Worm (Caenorhabditis elegans) whole organism, L1 larva: ENCODE results near the gene F14D2.11.
A peak's percentile ranks its signal among the peaks of the same experiment; 100 is the strongest.

Experiments used
- C04F5.9 ChIP-seq: sonication (generic microtip); optimal IDR thresholded peaks from 2 replicates; lab custom pipeline; 2016; ENCODE audit warnings: missing genetic modification characterization, missing compliant biosample characterization
- aly-2 ChIP-seq: fragments of 150-350 bp; optimal IDR thresholded peaks from 2 replicates; lab custom pipeline; 2014; ENCODE audit warnings: missing biosample characterization, missing genetic modification characterization
- ceh-63 ChIP-seq: fragments of 200-800 bp; sonication (Bioruptor generic); optimal IDR thresholded peaks from 2 replicates; lab custom pipeline; 2018; ENCODE audit warnings: mild to moderate bottlenecking, missing genetic modification characterization, missing compliant biosample characterization
- ceh-88 ChIP-seq: fragments of 200-800 bp; sonication (Bioruptor generic); IDR thresholded peaks from 2 replicates; pipeline ENCODE4 v1.3.6; 2022; ENCODE audit warnings: missing genetic modification characterization, missing compliant biosample characterization
- ceh-90 ChIP-seq: sonication (generic microtip); optimal IDR thresholded peaks from 2 replicates; lab custom pipeline; 2016; ENCODE audit warnings: missing genetic modification characterization, missing compliant biosample characterization
- dpl-1 ChIP-seq, 3 experiments: fragments of 150-350 bp in 2 of 3; sonication (generic microtip) in 1 of 3; optimal IDR thresholded peaks; 2 replicates each; lab custom pipeline; 2014 to 2017; ENCODE audit warnings: missing biosample characterization in 3 of 3, missing genetic modification characterization in 3 of 3, missing genetic modification reagents in 3 of 3
- efl-1 ChIP-seq, 4 experiments: fragments of 150-350 bp; optimal IDR thresholded peaks in 3 of 4; peaks in 1 of 4; 1 replicate in 1 of 4; 2 replicates in 3 of 4; lab custom pipeline; 2014; ENCODE audit warnings: missing biosample characterization in 2 of 4, missing genetic modification characterization in 2 of 4, missing genetic modification reagents in 2 of 4
- elt-2 ChIP-seq: sonication (generic microtip); optimal IDR thresholded peaks from 2 replicates; lab custom pipeline; 2016; ENCODE audit warnings: missing genetic modification characterization, mild to moderate bottlenecking, inconsistent platforms, missing compliant biosample characterization, missing genetic modification reagents
- elt-3 ChIP-seq, 6 experiments: fragments of 150-350 bp in 1 of 6; sonication (generic microtip); optimal IDR thresholded peaks; 2 replicates each; lab custom pipeline; 2017 to 2018; ENCODE audit warnings: missing biosample characterization in 6 of 6, missing genetic modification characterization in 6 of 6, inconsistent platforms in 1 of 6
- fkh-10 ChIP-seq: sonication (generic microtip); optimal IDR thresholded peaks from 2 replicates; lab custom pipeline; 2017; ENCODE audit warnings: missing biosample characterization, missing genetic modification reagents, missing genetic modification characterization
- hlh-17 ChIP-seq: fragments of 200-800 bp; sonication (Bioruptor generic); optimal IDR thresholded peaks from 2 replicates; lab custom pipeline; 2018; ENCODE audit warnings: missing genetic modification characterization, mild to moderate bottlenecking, missing compliant biosample characterization, moderate library complexity, borderline replicate concordance
- hpl-2 ChIP-seq: fragments of 150-350 bp; optimal IDR thresholded peaks from 2 replicates; lab custom pipeline; 2014; ENCODE audit warnings: missing biosample characterization, missing genetic modification reagents, missing genetic modification characterization
- irx-1 ChIP-seq: sonication (generic microtip); optimal IDR thresholded peaks from 2 replicates; lab custom pipeline; 2016; ENCODE audit warnings: missing genetic modification characterization, missing compliant biosample characterization
- isw-1 ChIP-seq: fragments of 200-800 bp; sonication (Bioruptor generic); IDR thresholded peaks from 2 replicates; pipeline ENCODE4 v1.3.6; 2022; ENCODE audit warnings: missing genetic modification characterization, missing compliant biosample characterization
- lin-14 ChIP-seq: fragments of 200-800 bp; sonication (Bioruptor generic); optimal IDR thresholded peaks from 2 replicates; lab custom pipeline; 2018; ENCODE audit warnings: mild to moderate bottlenecking, missing genetic modification characterization, moderate library complexity, missing compliant biosample characterization
- lin-15B ChIP-seq: fragments of 150-350 bp; sonication (generic microtip); optimal IDR thresholded peaks from 3 replicates; lab custom pipeline; 2014; ENCODE audit warnings: missing biosample characterization, missing genetic modification characterization
- lin-39 ChIP-seq: fragments of 150-350 bp; optimal IDR thresholded peaks from 2 replicates; lab custom pipeline; 2014; ENCODE audit warnings: missing biosample characterization, missing genetic modification reagents, missing genetic modification characterization
- lir-3 ChIP-seq: sonication (generic microtip); optimal IDR thresholded peaks from 2 replicates; lab custom pipeline; 2016; ENCODE audit warnings: mild to moderate bottlenecking, missing genetic modification characterization, moderate library complexity, missing compliant biosample characterization; ENCODE audit not compliant: poor library complexity
- lsy-2 ChIP-seq, 2 experiments: fragments of 150-350 bp; optimal IDR thresholded peaks; 2 replicates each; lab custom pipeline; 2014; ENCODE audit warnings: missing biosample characterization in 2 of 2, missing genetic modification characterization in 2 of 2
- mab-9 ChIP-seq: fragments of 200-800 bp; sonication (Bioruptor generic); IDR thresholded peaks from 2 replicates; pipeline ENCODE4 v1.3.6; 2022; ENCODE audit warnings: missing genetic modification reagents, missing genetic modification characterization, missing compliant biosample characterization
- mdl-1 ChIP-seq, 2 experiments: fragments of 150-350 bp; optimal IDR thresholded peaks; 2 replicates each; lab custom pipeline; 2014 to 2017; ENCODE audit warnings: missing biosample characterization in 2 of 2, missing genetic modification characterization in 2 of 2, inconsistent platforms in 1 of 2
- nhr-11 ChIP-seq: fragments of 150-350 bp; optimal IDR thresholded peaks from 2 replicates; lab custom pipeline; 2014; ENCODE audit warnings: missing biosample characterization, missing genetic modification characterization
- nhr-12 ChIP-seq: sonication (generic microtip); optimal IDR thresholded peaks from 2 replicates; lab custom pipeline; 2017; ENCODE audit warnings: missing biosample characterization, missing genetic modification characterization
- nhr-19 ChIP-seq: fragments of 200-800 bp; sonication (Bioruptor generic); conservative IDR thresholded peaks from 2 replicates; pipeline ENCODE4 v1.3.6; 2022; ENCODE audit warnings: missing genetic modification characterization, missing compliant biosample characterization
- nhr-20 ChIP-seq: sonication (generic microtip); optimal IDR thresholded peaks from 2 replicates; lab custom pipeline; 2016; ENCODE audit warnings: mild to moderate bottlenecking, missing genetic modification characterization, missing compliant biosample characterization
- nhr-237 ChIP-seq: fragments of 150-350 bp; optimal IDR thresholded peaks from 2 replicates; lab custom pipeline; 2014; ENCODE audit warnings: missing biosample characterization, missing genetic modification characterization
- nhr-85 ChIP-seq: sonication (generic microtip); peaks from one replicate; lab custom pipeline; 2016; ENCODE audit warnings: missing genetic modification characterization, inconsistent platforms, missing compliant biosample characterization
- nhr-90 ChIP-seq: sonication (generic microtip); optimal IDR thresholded peaks from 2 replicates; lab custom pipeline; 2016; ENCODE audit warnings: mild to moderate bottlenecking, missing genetic modification characterization, missing compliant biosample characterization; ENCODE audit not compliant: poor library complexity
- pag-3 ChIP-seq: sonication (generic microtip); optimal IDR thresholded peaks from 2 replicates; lab custom pipeline; 2017; ENCODE audit warnings: missing genetic modification characterization, mild to moderate bottlenecking, missing compliant biosample characterization, antibody characterized with exemption, borderline replicate concordance; ENCODE audit not compliant: insufficient read depth
- rnt-1 ChIP-seq: sonication (generic microtip); optimal IDR thresholded peaks from 2 replicates; lab custom pipeline; 2016; ENCODE audit warnings: mild to moderate bottlenecking, missing genetic modification characterization, moderate library complexity, missing compliant biosample characterization
- skn-1 ChIP-seq: fragments of 150-350 bp; optimal IDR thresholded peaks from 2 replicates; lab custom pipeline; 2014; ENCODE audit warnings: missing biosample characterization, missing genetic modification characterization
- sox-4 ChIP-seq: sonication (generic microtip); optimal IDR thresholded peaks from 2 replicates; lab custom pipeline; 2016; ENCODE audit warnings: missing genetic modification characterization, missing compliant biosample characterization
- sup-37 ChIP-seq: fragments of 200-800 bp; sonication (Bioruptor generic); optimal IDR thresholded peaks from 2 replicates; lab custom pipeline; 2018; ENCODE audit warnings: mild to moderate bottlenecking, missing genetic modification characterization, missing compliant biosample characterization
- unc-30 ChIP-seq: sonication (generic microtip); optimal IDR thresholded peaks from 2 replicates; lab custom pipeline; 2017; ENCODE audit warnings: missing biosample characterization, missing genetic modification characterization
- unc-62 ChIP-seq: fragments of 150-350 bp; optimal IDR thresholded peaks from 2 replicates; lab custom pipeline; 2014; ENCODE audit warnings: missing biosample characterization, missing genetic modification reagents, missing genetic modification characterization
- vab-15 ChIP-seq: sonication (generic microtip); optimal IDR thresholded peaks from 2 replicates; lab custom pipeline; 2017; ENCODE audit warnings: missing genotype, mild to moderate bottlenecking, missing genetic modification characterization, missing compliant biosample characterization
- xbp-1 ChIP-seq: sonication (generic microtip); optimal IDR thresholded peaks from 2 replicates; lab custom pipeline; 2016; ENCODE audit warnings: missing genetic modification characterization, missing compliant biosample characterization
- zag-1 ChIP-seq: fragments of 150-350 bp; optimal IDR thresholded peaks from 2 replicates; lab custom pipeline; 2014; ENCODE audit warnings: missing biosample characterization, missing genetic modification characterization
- zip-4 ChIP-seq: fragments of 200-800 bp; sonication (Bioruptor generic); optimal IDR thresholded peaks from 2 replicates; lab custom pipeline; 2018; ENCODE audit warnings: mild to moderate bottlenecking, missing genetic modification characterization, moderate library complexity, missing compliant biosample characterization
- ztf-11 ChIP-seq, 2 experiments: sonication (generic microtip); optimal IDR thresholded peaks; 2 replicates each; lab custom pipeline; 2016 to 2017; ENCODE audit warnings: missing genetic modification characterization in 2 of 2, missing biosample characterization in 1 of 2, missing compliant biosample characterization in 1 of 2

The F14D2.11 gene

DNA sequence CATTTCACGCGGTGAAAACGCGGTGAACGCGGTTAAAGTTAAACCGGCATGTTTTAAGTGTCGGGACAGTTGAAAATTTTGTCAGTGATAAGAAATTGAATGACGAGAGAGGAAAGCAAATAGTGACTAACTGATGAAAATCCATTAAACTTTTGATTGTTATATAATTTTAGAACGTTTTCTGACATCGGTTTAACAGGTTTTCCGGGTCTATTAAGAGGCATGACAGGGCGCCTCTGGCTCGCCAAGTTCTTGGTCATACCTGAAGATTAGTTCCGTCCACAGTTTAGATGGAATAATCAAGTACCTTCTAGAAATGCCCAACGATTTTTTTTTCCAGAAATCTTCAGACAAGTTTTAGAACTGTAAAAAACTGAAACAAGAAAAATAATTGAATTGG is 18.7 kb downstream of the F14D2.11 start, which contains the start of gene Y46D2A.2:
Gene Y46D2A.2, minus strand, starts transcription at position 101 of the 400 bp plus-strand sequence.
- TF ChIP-seq hpl-2 (GFP tag; lab: Kevin White, UChicago) (no peak), unc-30 (tag; lab: Kevin White, UChicago) (no peak), elt-2 (tag; lab: Kevin White, UChicago) (peak; percentile 9)

DNA sequence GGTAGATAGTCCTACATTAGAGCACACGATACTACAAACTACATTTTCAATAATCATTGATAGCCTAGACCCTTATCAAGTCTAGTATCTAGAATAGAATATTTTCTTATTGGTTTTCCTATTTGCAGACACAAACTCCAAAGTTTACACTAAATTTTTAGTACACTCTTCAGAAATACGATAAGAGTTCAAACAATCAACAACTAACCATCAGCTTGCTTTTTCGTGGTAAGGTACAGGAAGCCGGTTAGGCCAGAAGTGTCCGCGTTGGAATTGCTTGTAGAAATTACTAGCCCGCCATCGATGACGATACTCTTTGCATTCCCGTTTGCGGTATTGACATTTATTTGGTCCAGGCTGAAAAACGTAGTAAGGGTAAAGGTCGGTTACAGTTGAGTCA is 19.6 kb downstream of the F14D2.11 start, which contains the start of gene Y46D2A.1:
Gene Y46D2A.1, plus strand, starts transcription at position 301 of the 400 bp plus-strand sequence.
- TF ChIP-seq nhr-85 (tag; lab: Kevin White, UChicago) (no peak), elt-2 (tag; lab: Kevin White, UChicago) (peak; percentile 49)
- TF ChIP-seq, all 84 proteins: peak for 1

DNA sequence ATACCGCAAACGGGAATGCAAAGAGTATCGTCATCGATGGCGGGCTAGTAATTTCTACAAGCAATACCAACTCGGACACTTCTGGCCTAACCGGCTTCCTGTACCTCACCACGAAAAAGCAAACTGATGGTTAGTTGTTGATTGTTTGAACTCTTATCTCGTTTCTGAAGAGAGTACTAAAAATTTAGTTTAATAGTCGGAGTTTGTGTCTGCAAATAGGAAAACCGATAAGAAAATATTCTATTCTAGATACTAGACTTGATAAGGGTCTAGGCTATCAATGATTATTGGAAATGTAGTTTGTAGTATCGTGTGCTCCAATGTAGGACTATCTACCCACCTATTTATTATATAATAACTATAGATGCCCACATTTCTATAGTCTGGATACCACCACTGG is 23.1 kb downstream of the F14D2.11 start:
- TF ChIP-seq elt-2 (tag; lab: Kevin White, UChicago) = peak; percentile 84
- peak; percentile 17 for TF ChIP-seq nhr-20 (tag; lab: Kevin White, UChicago)
- TF ChIP-seq hlh-17 = no peak
- TF ChIP-seq nhr-19 (GFP tag; lab: Robert Waterston, UW) = no peak

DNA sequence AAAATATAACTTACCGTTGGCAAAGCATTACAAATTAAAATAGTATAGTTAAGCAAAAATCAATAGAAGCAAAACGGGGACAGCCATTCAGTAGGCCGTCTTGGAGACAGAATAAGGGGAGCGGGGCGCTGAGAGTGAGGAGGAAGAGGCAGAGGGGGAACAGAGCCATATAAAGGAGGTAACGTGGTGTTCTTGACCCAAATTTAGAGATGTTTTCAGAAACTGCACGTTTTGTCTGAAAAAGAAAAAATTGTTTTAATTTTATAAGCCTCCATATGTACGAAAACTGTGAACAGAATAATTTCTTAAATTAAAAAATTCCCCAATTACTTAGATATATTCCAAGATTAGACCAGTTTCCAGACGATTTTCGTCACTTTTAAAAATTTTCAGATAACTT is 28.4 kb downstream of the F14D2.11 start, which contains the start of gene F39E9.6:
Gene F39E9.6, minus strand, starts transcription at position 101 of the 400 bp plus-strand sequence.
- no peak for TF ChIP-seq zip-4 (GFP tag; lab: Kevin White, UChicago)
- TF ChIP-seq aly-2 (tag; lab: Kevin White, UChicago) = no peak
- TF ChIP-seq lsy-2 (tag; optimal IDR thresholded peaks at IDR 0.05; lab: Kevin White, UChicago) = no peak
- no peak for TF ChIP-seq xbp-1 (tag; lab: Kevin White, UChicago)
- no peak for TF ChIP-seq sox-4 (tag; lab: Kevin White, UChicago)
- TF ChIP-seq mdl-1 (tag; optimal IDR thresholded peaks at IDR 0.05; lab: Kevin White, UChicago) = no peak
- TF ChIP-seq unc-30 (tag; lab: Kevin White, UChicago) = no peak
- no peak for TF ChIP-seq lin-14 (GFP tag; lab: Kevin White, UChicago)
- TF ChIP-seq ceh-63 (GFP tag; lab: Kevin White, UChicago) = no peak
- no peak for TF ChIP-seq zag-1 (tag; lab: Kevin White, UChicago)
- no peak for TF ChIP-seq hpl-2 (GFP tag; lab: Kevin White, UChicago)
- TF ChIP-seq isw-1 (GFP tag; lab: Robert Waterston, UW) = no peak
- TF ChIP-seq ceh-90 = no peak
- TF ChIP-seq nhr-12 (tag; lab: Kevin White, UChicago) = no peak
- no peak for TF ChIP-seq pag-3 (tag; lab: Kevin White, UChicago)
- no peak for TF ChIP-seq efl-1 (optimal IDR thresholded peaks at IDR 0.05; lab: Kevin White, UChicago)
- no peak for TF ChIP-seq efl-1 (GFP tag; optimal IDR thresholded peaks at IDR 0.05 in 1 of 2; lab: Kevin White, UChicago)
- TF ChIP-seq C04F5.9 = no peak
- TF ChIP-seq nhr-237 (tag; lab: Kevin White, UChicago) = no peak
- TF ChIP-seq elt-3 (tag; optimal IDR thresholded peaks at IDR 0.05; lab: Kevin White, UChicago) = no peak

DNA sequence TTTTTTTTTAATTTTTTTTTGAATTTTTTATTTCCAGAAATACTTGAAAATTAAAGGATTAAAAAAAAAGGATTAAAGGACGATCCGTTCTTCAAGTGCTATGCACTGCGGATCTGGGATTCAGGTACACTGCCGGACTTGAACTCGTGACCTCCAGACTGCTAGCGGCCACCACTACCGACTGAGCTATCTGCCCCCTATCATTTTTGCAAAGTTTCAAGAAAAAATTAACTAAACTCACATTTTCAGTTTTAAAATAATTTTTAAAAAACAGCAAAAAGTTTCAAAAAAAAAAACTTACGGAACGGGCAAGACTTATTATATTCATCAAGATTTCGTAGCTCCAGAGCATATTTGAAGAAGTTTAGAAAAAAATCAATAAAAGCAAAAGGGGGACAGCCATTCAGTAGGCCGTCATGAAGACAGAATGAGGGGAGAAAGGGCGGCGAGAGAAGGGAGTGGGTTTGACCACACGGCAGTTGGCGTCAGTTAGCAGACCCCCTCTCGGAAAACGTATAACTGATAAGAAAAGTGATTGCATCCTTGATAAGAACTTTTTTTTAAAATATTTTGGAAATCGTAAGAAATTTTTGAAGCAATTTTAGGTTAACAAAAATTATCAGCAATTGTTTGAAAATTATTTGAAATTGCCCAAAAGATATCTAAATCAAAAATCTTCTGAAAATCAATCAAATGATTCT is 30.8 kb downstream of the F14D2.11 start:
- TF ChIP-seq elt-2 (tag; lab: Kevin White, UChicago) (peak; percentile 50), rnt-1 (tag; lab: Kevin White, UChicago) (peak; percentile 16), mab-9 (GFP tag; lab: Robert Waterston, UW) (no peak)

DNA sequence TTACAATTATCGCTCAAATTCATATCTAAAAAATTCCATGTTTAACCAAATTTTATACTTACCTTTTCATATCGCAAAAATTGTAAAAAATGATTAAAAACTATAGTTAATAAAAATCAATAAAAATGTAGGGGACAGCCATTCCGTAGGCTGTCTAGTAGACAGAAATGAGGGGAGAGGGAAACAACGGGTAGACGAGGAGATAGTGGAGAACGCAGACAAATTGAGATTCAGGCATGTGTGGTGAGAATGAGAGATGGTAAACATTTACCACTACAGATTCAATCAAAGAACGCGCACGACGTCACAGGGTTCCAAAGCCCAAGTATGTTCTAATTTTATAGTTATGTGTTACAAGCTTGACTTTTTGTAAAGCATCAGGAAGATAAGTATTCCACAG is 38.3 kb downstream of the F14D2.11 start:
- TF ChIP-seq dpl-1 (GFP tag; optimal IDR thresholded peaks at IDR 0.05; lab: Kevin White, UChicago) (no peak), vab-15 (no peak), lir-3 (tag; lab: Kevin White, UChicago) (no peak), nhr-19 (GFP tag; lab: Robert Waterston, UW) (peak; percentile 56), lin-39 (tag; lab: Kevin White, UChicago) (no peak), skn-1 (tag; lab: Kevin White, UChicago) (no peak), fkh-10 (no peak), ceh-88 (no peak), lin-15B (tag; lab: Kevin White, UChicago) (no peak), irx-1 (tag; lab: Kevin White, UChicago) (no peak), nhr-11 (tag; lab: Kevin White, UChicago) (no peak), sox-4 (tag; lab: Kevin White, UChicago) (no peak), unc-62 (GFP tag; lab: Kevin White, UChicago) (no peak), ztf-11 (tag; optimal IDR thresholded peaks at IDR 0.05; lab: Kevin White, UChicago) (no peak), sup-37 (GFP tag; lab: Kevin White, UChicago) (no peak), nhr-90 (no peak)
